Worm (Caenorhabditis elegans) whole organism, young adult: ENCODE measurements around the gene C08E8.3.

Experiments
- B0035.1 ChIP-seq: sonication (generic microtip); optimal IDR thresholded peaks from 2 replicates; lab custom pipeline; 2016; ENCODE audit warnings: missing genetic modification characterization, mild to moderate bottlenecking, missing compliant biosample characterization, missing genotype, missing genetic modification reagents
- F10E7.11 ChIP-seq: sonication (generic microtip); optimal IDR thresholded peaks from 2 replicates; lab custom pipeline; 2017; ENCODE audit warnings: mild to moderate bottlenecking, missing genetic modification characterization, moderate library complexity, missing compliant biosample characterization
- F52B5.7 ChIP-seq: sonication (generic microtip); optimal IDR thresholded peaks from 2 replicates; lab custom pipeline; 2016; ENCODE audit warnings: mild to moderate bottlenecking, missing genetic modification characterization, missing compliant biosample characterization
- K11D2.4 ChIP-seq: fragments of 200-800 bp; sonication (Bioruptor generic); IDR thresholded peaks from 2 replicates; pipeline ENCODE4 v1.3.6; 2022; ENCODE audit warnings: missing genetic modification reagents, missing genetic modification characterization, missing compliant biosample characterization
- T26A5.8 ChIP-seq: sonication (generic microtip); optimal IDR thresholded peaks from 2 replicates; lab custom pipeline; 2016; ENCODE audit warnings: missing genetic modification characterization, missing compliant biosample characterization
- Y56A3A.18 ChIP-seq: fragments of 200-800 bp; sonication (Bioruptor generic); IDR thresholded peaks from 2 replicates; pipeline ENCODE4 v1.3.6; 2022; ENCODE audit warnings: missing genetic modification reagents, missing genetic modification characterization, missing compliant biosample characterization
- ama-1 ChIP-seq, 3 experiments: fragments of 150-350 bp in 1 of 3; sonication (generic microtip) in 2 of 3; optimal IDR thresholded peaks; 2 replicates each; lab custom pipeline; 2014 to 2018; ENCODE audit warnings: missing biosample characterization in 2 of 3, missing genetic modification characterization in 2 of 3, missing genetic modification reagents in 2 of 3
- aptf-3 ChIP-seq: fragments of 200-800 bp; sonication (Bioruptor generic); IDR thresholded peaks from 2 replicates; pipeline ENCODE4 v1.3.6; 2022; ENCODE audit warnings: missing genetic modification characterization, missing compliant biosample characterization
- attf-3 ChIP-seq: fragments of 200-800 bp; sonication (Bioruptor generic); conservative IDR thresholded peaks from 2 replicates; pipeline ENCODE4 v1.3.6; 2022; ENCODE audit warnings: missing genetic modification reagents, missing genetic modification characterization, missing compliant biosample characterization
- attf-5 ChIP-seq: fragments of 200-800 bp; sonication (Bioruptor generic); optimal IDR thresholded peaks from 2 replicates; lab custom pipeline; 2018; ENCODE audit warnings: mild to moderate bottlenecking, missing genetic modification characterization, missing compliant biosample characterization
- cebp-1 ChIP-seq, 2 experiments: fragments of 200-800 bp in 1 of 2; sonication (Bioruptor generic) in 1 of 2; sonication (generic microtip) in 1 of 2; IDR thresholded peaks in 1 of 2; optimal IDR thresholded peaks in 1 of 2; 2 replicates each; pipeline versions ENCODE4 v1.3.6 to Lab custom; 2017 to 2022; ENCODE audit warnings: missing compliant biosample characterization in 2 of 2, missing genetic modification characterization in 2 of 2, mild to moderate bottlenecking in 1 of 2, missing genetic modification reagents in 1 of 2, moderate library complexity in 1 of 2
- ceh-100 ChIP-seq: fragments of 200-800 bp; sonication (Bioruptor generic); IDR thresholded peaks from 2 replicates; pipeline ENCODE4 v1.3.6; 2022; ENCODE audit warnings: missing genetic modification reagents, missing genetic modification characterization, missing compliant biosample characterization
- chd-7 ChIP-seq: sonication (generic microtip); optimal IDR thresholded peaks from 2 replicates; lab custom pipeline; 2016; ENCODE audit warnings: mild to moderate bottlenecking, missing genetic modification characterization, moderate library complexity, missing compliant biosample characterization
- egl-18 ChIP-seq: fragments of 200-800 bp; sonication (Bioruptor generic); IDR thresholded peaks from 2 replicates; pipeline ENCODE4 v1.3.6; 2022; ENCODE audit warnings: missing genetic modification reagents, missing genetic modification characterization, missing compliant biosample characterization
- lag-1 ChIP-seq: fragments of 200-800 bp; sonication (Bioruptor generic); IDR thresholded peaks from 2 replicates; pipeline ENCODE4 v1.3.6; 2022; ENCODE audit warnings: missing genetic modification reagents, missing genetic modification characterization, missing compliant biosample characterization
- let-607 ChIP-seq, 2 experiments: fragments of 200-800 bp in 1 of 2; sonication (Bioruptor generic) in 1 of 2; sonication (generic microtip) in 1 of 2; optimal IDR thresholded peaks; 2 replicates each; lab custom pipeline; 2016 to 2018; ENCODE audit warnings: mild to moderate bottlenecking in 2 of 2, missing compliant biosample characterization in 2 of 2, missing genetic modification characterization in 2 of 2, moderate library complexity in 2 of 2, missing genotype in 1 of 2
- lin-26 ChIP-seq: fragments of 200-800 bp; sonication (Bioruptor generic); IDR thresholded peaks from 2 replicates; pipeline ENCODE4 v1.3.6; 2022; ENCODE audit warnings: missing genetic modification reagents, missing genetic modification characterization, missing compliant biosample characterization
- lin-54 ChIP-seq: fragments of 200-800 bp; sonication (Bioruptor generic); optimal IDR thresholded peaks from 2 replicates; lab custom pipeline; 2018; ENCODE audit warnings: mild to moderate bottlenecking, missing genetic modification characterization, missing compliant biosample characterization
- madf-6 ChIP-seq: fragments of 200-800 bp; sonication (Bioruptor generic); IDR thresholded peaks from 2 replicates; pipeline ENCODE4 v1.3.6; 2022; ENCODE audit warnings: missing genetic modification reagents, missing genetic modification characterization, missing compliant biosample characterization
- mes-4 ChIP-seq: sonication (generic microtip); optimal IDR thresholded peaks from 2 replicates; lab custom pipeline; 2016; ENCODE audit warnings: missing genotype, missing genetic modification characterization, missing compliant biosample characterization
- nfyb-1 ChIP-seq: fragments of 200-800 bp; sonication (Bioruptor generic); IDR thresholded peaks from 2 replicates; pipeline ENCODE4 v1.3.6; 2022; ENCODE audit warnings: missing genetic modification reagents, missing genetic modification characterization, missing compliant biosample characterization
- nhr-80 ChIP-seq: sonication (generic microtip); optimal IDR thresholded peaks from 2 replicates; lab custom pipeline; 2016; ENCODE audit warnings: missing genetic modification characterization, missing compliant biosample characterization
- pha-4 ChIP-seq: fragments of 150-350 bp; sonication (generic microtip); optimal IDR thresholded peaks from 2 replicates; lab custom pipeline; 2014; ENCODE audit warnings: missing biosample characterization, missing genetic modification reagents, missing genetic modification characterization
- rpc-1 ChIP-seq, 2 experiments: fragments of 150-350 bp in 1 of 2; sonication (generic microtip) in 1 of 2; optimal IDR thresholded peaks; 2 replicates each; lab custom pipeline; 2014 to 2018; ENCODE audit warnings: missing biosample characterization in 1 of 2, missing genetic modification characterization in 1 of 2, missing genetic modification reagents in 1 of 2, missing genotype in 1 of 2
- sea-2 ChIP-seq: fragments of 200-800 bp; sonication (Bioruptor generic); IDR thresholded peaks from 2 replicates; pipeline ENCODE4 v1.3.6; 2022; ENCODE audit warnings: missing genetic modification characterization, missing compliant biosample characterization
- snpc-1.3 ChIP-seq: sonication (generic microtip); optimal IDR thresholded peaks from 2 replicates; lab custom pipeline; 2017; ENCODE audit warnings: missing genetic modification characterization, mild to moderate bottlenecking, missing compliant biosample characterization, antibody characterized with exemption, moderate library complexity, missing genotype, missing genetic modification reagents; ENCODE audit not compliant: insufficient read depth
- snpc-4 ChIP-seq, 5 experiments: fragments of 150-350 bp in 1 of 5; sonication (generic microtip) in 4 of 5; optimal IDR thresholded peaks; 2 replicates each; lab custom pipeline; 2014 to 2018; ENCODE audit warnings: missing genetic modification characterization in 5 of 5, missing biosample characterization in 3 of 5, antibody characterized with exemption in 2 of 5, mild to moderate bottlenecking in 2 of 5, missing compliant biosample characterization in 2 of 5, missing genotype in 2 of 5, moderate library complexity in 2 of 5, missing genetic modification reagents in 1 of 5
- somi-1 ChIP-seq: fragments of 200-800 bp; sonication (Bioruptor generic); optimal IDR thresholded peaks from 2 replicates; lab custom pipeline; 2018; ENCODE audit warnings: mild to moderate bottlenecking, missing genetic modification characterization, missing compliant biosample characterization
- tlf-1 ChIP-seq: fragments of 200-800 bp; sonication (Bioruptor generic); optimal IDR thresholded peaks from 2 replicates; lab custom pipeline; 2018; ENCODE audit warnings: mild to moderate bottlenecking, missing genetic modification characterization, missing compliant biosample characterization
- unc-130 ChIP-seq: sonication (generic microtip); optimal IDR thresholded peaks from 2 replicates; lab custom pipeline; 2016; ENCODE audit warnings: missing genetic modification reagents, missing genetic modification characterization, missing compliant biosample characterization
- unc-62 ChIP-seq: fragments of 150-350 bp; optimal IDR thresholded peaks from 2 replicates; lab custom pipeline; 2014; ENCODE audit warnings: missing biosample characterization, missing genetic modification reagents, missing genetic modification characterization
- xnd-1 ChIP-seq: sonication (generic microtip); optimal IDR thresholded peaks from 2 replicates; lab custom pipeline; 2016; ENCODE audit warnings: missing genotype, missing genetic modification reagents, missing genetic modification characterization, missing compliant biosample characterization

The C08E8.3 gene

DNA sequence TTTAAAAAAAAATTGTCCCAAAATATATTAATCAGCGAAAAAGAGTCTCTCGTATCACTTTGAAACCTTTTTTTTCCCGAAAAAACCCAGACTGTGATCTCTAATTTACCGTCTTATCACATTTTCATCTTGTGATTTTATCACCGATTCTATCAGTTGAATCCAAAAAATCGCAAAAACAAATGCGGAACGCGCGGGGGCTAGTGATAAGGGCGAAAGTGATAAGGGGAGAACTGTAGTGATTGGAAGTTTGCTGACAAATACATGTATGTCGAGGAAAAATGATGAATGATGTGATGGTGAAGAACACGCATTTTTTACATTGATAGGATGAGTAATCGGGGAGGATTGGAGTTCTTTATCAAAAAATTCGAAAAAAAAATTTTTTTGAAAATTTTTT, 3.8 kb upstream of the C08E8.3 start (continued):
- TF ChIP-seq snpc-1.3 (tag; lab: Kevin White, UChicago), result no peak
- peak; percentile 25 for TF ChIP-seq unc-62
- TF ChIP-seq ama-1 (optimal IDR thresholded peaks at IDR 0.05; lab: Kevin White, UChicago), result no peak
- no peak for TF ChIP-seq ama-1 (GFP tag; optimal IDR thresholded peaks at IDR 0.05; lab: Kevin White, UChicago)
- TF ChIP-seq pha-4 (tag; lab: Kevin White, UChicago), result no peak
- TF ChIP-seq chd-7 (tag; lab: Kevin White, UChicago), result peak; percentile 55
- TF ChIP-seq unc-130 (GFP tag; lab: Kevin White, UChicago), result no peak
- no peak for TF ChIP-seq snpc-4 (GFP tag; optimal IDR thresholded peaks at IDR 0.05; lab: Kevin White, UChicago)
- peak in 2 of 4 experiments; percentile 5 to 76 for TF ChIP-seq snpc-4 (tag; optimal IDR thresholded peaks at IDR 0.05; lab: Kevin White, UChicago)
- TF ChIP-seq let-607 (tag; optimal IDR thresholded peaks at IDR 0.05; lab: Kevin White, UChicago), result peak; percentile 22 to 76

ce11 chrV:18350721-18351120, 792 bp downstream of the C08E8.3 start, which contains the start of gene C08E8.11:
TSS of gene C08E8.11 (plus strand) at chrV:18351021.
- no peak for TF ChIP-seq somi-1 (GFP tag; lab: Kevin White, UChicago)
- no peak for TF ChIP-seq mes-4 (tag; lab: Kevin White, UChicago)
- no peak for TF ChIP-seq nhr-80 (tag; lab: Kevin White, UChicago)
- no peak for TF ChIP-seq attf-3 (GFP tag; lab: Robert Waterston, UW)
- TF ChIP-seq lin-54 (GFP tag; lab: Kevin White, UChicago), result no peak
- no peak for TF ChIP-seq lag-1 (GFP tag; lab: Robert Waterston, UW)
- TF ChIP-seq snpc-4 (GFP tag; optimal IDR thresholded peaks at IDR 0.05; lab: Kevin White, UChicago), result no peak
- no peak for TF ChIP-seq snpc-4 (tag; optimal IDR thresholded peaks at IDR 0.05; lab: Kevin White, UChicago)
- no peak for TF ChIP-seq ceh-100 (GFP tag; lab: Robert Waterston, UW)
- no peak for TF ChIP-seq egl-18 (GFP tag; lab: Robert Waterston, UW)
- TF ChIP-seq F52B5.7, result no peak
- no peak for TF ChIP-seq rpc-1 (optimal IDR thresholded peaks at IDR 0.05; lab: Kevin White, UChicago)
- TF ChIP-seq rpc-1 (tag; optimal IDR thresholded peaks at IDR 0.05; lab: Kevin White, UChicago), result no peak
- TF ChIP-seq tlf-1 (GFP tag; lab: Kevin White, UChicago), result no peak
- TF ChIP-seq xnd-1 (tag; lab: Kevin White, UChicago), result no peak
- TF ChIP-seq cebp-1 (GFP tag; IDR thresholded peaks at IDR 0.05; lab: Robert Waterston, UW), result no peak
- no peak for TF ChIP-seq cebp-1 (tag; optimal IDR thresholded peaks at IDR 0.05; lab: Kevin White, UChicago)
- no peak for TF ChIP-seq F10E7.11 (tag; lab: Kevin White, UChicago)
- no peak for TF ChIP-seq unc-62
- no peak for TF ChIP-seq B0035.1 (tag; lab: Kevin White, UChicago)

DNA sequence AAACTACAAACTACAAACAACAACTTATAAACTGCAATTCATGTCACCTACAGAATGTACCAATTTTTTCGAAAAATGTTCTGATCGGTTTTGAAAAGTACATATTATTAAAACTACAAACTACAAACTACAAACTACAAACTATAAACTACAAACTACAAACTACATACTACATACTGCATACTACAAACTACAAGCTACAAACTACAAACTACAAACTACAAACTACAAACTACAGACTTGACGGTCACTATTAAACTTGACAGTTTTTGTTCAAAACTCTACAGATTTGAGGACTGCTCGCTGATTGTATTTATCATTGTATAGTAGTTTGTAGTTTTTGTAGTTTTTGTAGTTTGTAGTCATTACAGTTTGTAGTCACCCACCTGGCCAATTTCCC, 4.4 kb downstream of the C08E8.3 start:
- TF ChIP-seq mes-4 (tag; lab: Kevin White, UChicago), result no peak
- TF ChIP-seq madf-6 (GFP tag; lab: Robert Waterston, UW), result no peak
- no peak for TF ChIP-seq sea-2 (GFP tag; lab: Robert Waterston, UW)
- TF ChIP-seq T26A5.8 (tag; lab: Kevin White, UChicago), result no peak
- no peak for TF ChIP-seq attf-5
- TF ChIP-seq K11D2.4 (GFP tag; lab: Robert Waterston, UW), result no peak
- TF ChIP-seq B0035.1 (tag; lab: Kevin White, UChicago), result no peak
- TF ChIP-seq aptf-3 (GFP tag; lab: Robert Waterston, UW), result no peak
- TF ChIP-seq attf-3 (GFP tag; lab: Robert Waterston, UW), result no peak
- no peak for TF ChIP-seq nfyb-1 (GFP tag; lab: Robert Waterston, UW)
- TF ChIP-seq chd-7 (tag; lab: Kevin White, UChicago), result no peak
- TF ChIP-seq Y56A3A.18, result no peak
- TF ChIP-seq egl-18 (GFP tag; lab: Robert Waterston, UW), result no peak
- TF ChIP-seq lin-26 (GFP tag; lab: Robert Waterston, UW), result no peak
